Fruit fly (Drosophila melanogaster): Measurements from ENCODE around the gene CG15422.

DNA sequence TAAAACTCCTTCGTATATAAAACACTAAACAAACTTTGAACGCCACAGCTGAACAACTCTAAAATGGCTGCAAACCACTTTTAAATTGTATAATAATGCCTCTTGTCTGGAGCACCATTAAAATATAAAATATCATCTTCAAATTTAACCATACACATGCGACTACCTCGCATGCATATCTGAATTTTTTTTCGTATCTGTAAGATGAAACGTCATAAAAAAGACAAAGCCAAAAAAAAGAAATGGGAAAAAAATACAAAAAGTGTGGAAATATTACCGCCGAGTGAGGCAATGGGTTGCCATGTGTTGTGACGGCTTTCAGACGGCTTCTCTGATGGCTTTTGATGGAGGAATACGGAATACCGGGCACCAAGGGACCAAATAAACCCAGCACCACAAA, 47.6 kb downstream of the CG15422 start:
- TF ChIP-seq Eip93F (GFP tag; optimal IDR thresholded peaks at IDR 0.05) (no peak), CG32006 (GFP tag; optimal IDR thresholded peaks at IDR 0.05) (no peak), ss (GFP tag; optimal IDR thresholded peaks at IDR 0.05) (no peak), Blimp-1 (GFP tag; optimal IDR thresholded peaks at IDR 0.05) (no peak), Gug (GFP tag; IDR thresholded peaks at IDR 0.05) (no peak), net (GFP tag; optimal IDR thresholded peaks at IDR 0.05) (no peak), CG10631 (GFP tag; optimal IDR thresholded peaks at IDR 0.05) (no peak), CG6792 (GFP tag; optimal IDR thresholded peaks at IDR 0.05) (no peak)

All from whole organism, prepupa.